Fruit fly (Drosophila melanogaster) whole organism, embryonic: ENCODE data around the gene CG4896.

ENCODE experiments used
- Awh ChIP-seq: fragments of 200-800 bp; sonication (Bioruptor generic); IDR thresholded peaks from 2 replicates; pipeline ENCODE4, ENCODE4 v1.3.6; 2022; ENCODE audit warnings: missing biosample characterization, missing genetic modification characterization
- Bteb2 ChIP-seq: fragments of 200-800 bp; sonication (Bioruptor generic); optimal IDR thresholded peaks from 2 replicates; lab custom pipeline; 2016; ENCODE audit warnings: missing biosample characterization, missing genetic modification characterization
- CG1024 ChIP-seq: fragments of 200-800 bp; sonication (Bioruptor generic); IDR thresholded peaks from 2 replicates; pipeline ENCODE4 v1.3.6; 2022; ENCODE audit warnings: missing biosample characterization, missing genetic modification characterization
- CG10959 ChIP-seq: fragments of 200-800 bp; sonication (Bioruptor generic); IDR thresholded peaks from 2 replicates; pipeline ENCODE4 v1.3.6; 2022; ENCODE audit warnings: missing biosample characterization, missing genetic modification characterization
- CG12071 ChIP-seq: fragments of 200-800 bp; sonication (Bioruptor generic); optimal IDR thresholded peaks from 3 replicates; lab custom pipeline; 2018; ENCODE audit warnings: missing biosample characterization, mild to moderate bottlenecking, missing genetic modification characterization
- CG14965 ChIP-seq: fragments of 200-800 bp; sonication (Bioruptor generic); optimal IDR thresholded peaks from 2 replicates; lab custom pipeline; 2016; ENCODE audit warnings: missing biosample characterization, missing genetic modification characterization, borderline replicate concordance
- CG16815 ChIP-seq: fragments of 200-800 bp; sonication (Bioruptor generic); optimal IDR thresholded peaks from 3 replicates; lab custom pipeline; 2017; ENCODE audit warnings: missing biosample characterization, mild to moderate bottlenecking, missing genetic modification characterization
- CG18476 ChIP-seq: fragments of 200-800 bp; sonication (Bioruptor generic); optimal IDR thresholded peaks from 2 replicates; lab custom pipeline; 2016; ENCODE audit warnings: missing biosample characterization, mild to moderate bottlenecking, missing genetic modification characterization
- CG33213 ChIP-seq: fragments of 200-800 bp; sonication (Bioruptor generic); optimal IDR thresholded peaks from 3 replicates; lab custom pipeline; 2016; ENCODE audit warnings: missing biosample characterization, missing genetic modification characterization
- CG34422 ChIP-seq: fragments of 200-800 bp; sonication (Bioruptor generic); IDR thresholded peaks from 3 replicates; pipeline ENCODE4 v1.3.6; 2022; ENCODE audit warnings: missing biosample characterization, missing genetic modification characterization
- CG43689 ChIP-seq: fragments of 200-800 bp; sonication (Bioruptor generic); IDR thresholded peaks from 2 replicates; pipeline ENCODE4 v1.3.6; 2022; ENCODE audit warnings: missing biosample characterization, missing genetic modification characterization
- CG4854 ChIP-seq: fragments of 200-800 bp; sonication (Bioruptor generic); optimal IDR thresholded peaks from 2 replicates; lab custom pipeline; 2016; ENCODE audit warnings: missing biosample characterization, missing genetic modification characterization, inconsistent platforms
- CG6175 ChIP-seq: fragments of 200-800 bp; sonication (Bioruptor generic); IDR thresholded peaks from 3 replicates; pipeline ENCODE4 v1.3.6; 2022; ENCODE audit warnings: missing biosample characterization, missing genetic modification characterization
- CG6854 ChIP-seq: fragments of 200-800 bp; sonication (Bioruptor generic); optimal IDR thresholded peaks from 3 replicates; lab custom pipeline; 2017; ENCODE audit warnings: missing biosample characterization, mild to moderate bottlenecking, missing genetic modification characterization
- CG7357 ChIP-seq: fragments of 200-800 bp; sonication (Bioruptor generic); IDR thresholded peaks from 3 replicates; pipeline ENCODE4 v1.3.6; 2022; ENCODE audit warnings: missing biosample characterization, missing genetic modification characterization
- CG7786 ChIP-seq: fragments of 200-800 bp; sonication (Bioruptor generic); optimal IDR thresholded peaks from 2 replicates; lab custom pipeline; 2016; ENCODE audit warnings: missing biosample characterization, missing genetic modification characterization
- CG7928 ChIP-seq: fragments of 200-800 bp; sonication (Bioruptor generic); optimal IDR thresholded peaks from 2 replicates; lab custom pipeline; 2017; ENCODE audit warnings: missing biosample characterization, mild to moderate bottlenecking, missing genetic modification characterization
- CG7987 ChIP-seq: fragments of 200-800 bp; sonication (Bioruptor generic); optimal IDR thresholded peaks from 2 replicates; lab custom pipeline; 2018; ENCODE audit warnings: missing biosample characterization, mild to moderate bottlenecking, missing genetic modification characterization, moderate library complexity
- CTCF ChIP-seq: fragments of 200-800 bp; sonication (Bioruptor generic); optimal IDR thresholded peaks from 2 replicates; lab custom pipeline; 2017; ENCODE audit warnings: missing biosample characterization, mild to moderate bottlenecking, missing genetic modification characterization, moderate library complexity
- CkIIα-i1 ChIP-seq: fragments of 200-800 bp; sonication (Bioruptor generic); IDR thresholded peaks from 2 replicates; pipeline ENCODE4 v1.3.6; 2022; ENCODE audit warnings: missing biosample characterization, missing genetic modification characterization
- CoRest ChIP-seq: fragments of 200-800 bp; sonication (Bioruptor generic); optimal IDR thresholded peaks from 3 replicates; lab custom pipeline; 2018; ENCODE audit warnings: missing biosample characterization, mild to moderate bottlenecking, missing genetic modification characterization, moderate library complexity
- CrebB ChIP-seq: fragments of 200-800 bp; sonication (Bioruptor generic); optimal IDR thresholded peaks from 3 replicates; lab custom pipeline; 2018; ENCODE audit warnings: missing biosample characterization, mild to moderate bottlenecking, missing genetic modification characterization
- Doc2 ChIP-seq: fragments of 200-800 bp; sonication (Bioruptor generic); IDR thresholded peaks from 2 replicates; pipeline ENCODE4 v1.3.6; 2022; ENCODE audit warnings: missing biosample characterization, missing genetic modification characterization
- Fer1 ChIP-seq: fragments of 200-800 bp; sonication (Bioruptor generic); optimal IDR thresholded peaks from 2 replicates; lab custom pipeline; 2017; ENCODE audit warnings: missing biosample characterization, mild to moderate bottlenecking, missing genetic modification characterization
- Hey ChIP-seq: fragments of 200-800 bp; sonication (Bioruptor generic); optimal IDR thresholded peaks from 3 replicates; lab custom pipeline; 2018; ENCODE audit warnings: missing biosample characterization, mild to moderate bottlenecking, missing genetic modification characterization
- Nf-YA ChIP-seq: fragments of 200-800 bp; sonication (Bioruptor generic); IDR thresholded peaks from 2 replicates; pipeline ENCODE4 v1.3.6; 2022; ENCODE audit warnings: missing biosample characterization, missing genetic modification characterization
- Opbp ChIP-seq: fragments of 200-800 bp; sonication (Bioruptor generic); IDR thresholded peaks from 3 replicates; pipeline ENCODE4 v1.3.6; 2022; ENCODE audit warnings: missing biosample characterization, missing genetic modification characterization; ENCODE audit not compliant: partially characterized antibody
- PHDP ChIP-seq: fragments of 200-800 bp; sonication (Bioruptor generic); optimal IDR thresholded peaks from 3 replicates; lab custom pipeline; 2018; ENCODE audit warnings: missing biosample characterization, mild to moderate bottlenecking, missing genetic modification characterization, moderate library complexity
- Pdp1 ChIP-seq, 2 experiments: fragments of 200-800 bp; sonication (Bioruptor generic); optimal IDR thresholded peaks; 3 replicates each; lab custom pipeline; 2016; ENCODE audit warnings: missing biosample characterization in 2 of 2, missing genetic modification characterization in 2 of 2, mild to moderate bottlenecking in 1 of 2, moderate library complexity in 1 of 2
- Ptx1 ChIP-seq: fragments of 200-800 bp; sonication (Bioruptor generic); IDR thresholded peaks from 2 replicates; pipeline ENCODE4 v1.3.6; 2022; ENCODE audit warnings: missing biosample characterization, missing genetic modification characterization
- Scr ChIP-seq: fragments of 200-800 bp; sonication (Bioruptor generic); IDR thresholded peaks from 2 replicates; pipeline ENCODE4 v1.3.6; 2022; ENCODE audit warnings: missing biosample characterization, missing genetic modification characterization; ENCODE audit not compliant: partially characterized antibody
- Side ChIP-seq: fragments of 200-800 bp; sonication (Bioruptor generic); optimal IDR thresholded peaks from 2 replicates; lab custom pipeline; 2016; ENCODE audit warnings: missing biosample characterization, missing genetic modification characterization
- Six4 ChIP-seq: fragments of 200-800 bp; sonication (Bioruptor generic); optimal IDR thresholded peaks from 2 replicates; lab custom pipeline; 2016; ENCODE audit warnings: missing biosample characterization, missing genetic modification characterization
- Sry-δ ChIP-seq: fragments of 200-800 bp; sonication (Bioruptor generic); optimal IDR thresholded peaks from 2 replicates; lab custom pipeline; 2016; ENCODE audit warnings: missing biosample characterization, missing genetic modification characterization
- ato ChIP-seq: fragments of 200-800 bp; sonication (Bioruptor generic); IDR thresholded peaks from 2 replicates; pipeline ENCODE4 v1.3.6; 2022; ENCODE audit warnings: missing biosample characterization, missing genetic modification characterization; ENCODE audit not compliant: partially characterized antibody
- bsh ChIP-seq, 2 experiments: fragments of 200-800 bp; sonication (Bioruptor generic); optimal IDR thresholded peaks; 2 replicates each; lab custom pipeline; 2017 to 2018; ENCODE audit warnings: mild to moderate bottlenecking in 2 of 2, missing biosample characterization in 2 of 2, missing genetic modification characterization in 2 of 2, moderate library complexity in 1 of 2
- btn ChIP-seq: fragments of 200-800 bp; sonication (Bioruptor generic); optimal IDR thresholded peaks from 2 replicates; lab custom pipeline; 2016; ENCODE audit warnings: missing biosample characterization, missing genetic modification characterization
- chinmo ChIP-seq: fragments of 200-800 bp; sonication (Bioruptor generic); IDR thresholded peaks from 4 replicates; pipeline ENCODE4 v1.3.6; 2022; ENCODE audit warnings: missing biosample characterization, missing genetic modification characterization; ENCODE audit not compliant: partially characterized antibody
- ci ChIP-seq: fragments of 200-800 bp; sonication (Bioruptor generic); IDR thresholded peaks from 3 replicates; pipeline ENCODE4 v1.3.6; 2022; ENCODE audit warnings: missing biosample characterization, missing genetic modification characterization
- da ChIP-seq: fragments of 200-800 bp; sonication (Bioruptor generic); optimal IDR thresholded peaks from 2 replicates; lab custom pipeline; 2016; ENCODE audit warnings: missing biosample characterization, missing genetic modification characterization
- fd96Cb ChIP-seq: fragments of 200-800 bp; sonication (Bioruptor generic); optimal IDR thresholded peaks from 2 replicates; lab custom pipeline; 2018; ENCODE audit warnings: missing biosample characterization, mild to moderate bottlenecking, missing genetic modification characterization, moderate library complexity
- gce ChIP-seq: fragments of 200-800 bp; sonication (Bioruptor generic); IDR thresholded peaks from 3 replicates; pipeline ENCODE4 v1.3.6; 2022; ENCODE audit warnings: missing biosample characterization, missing genetic modification characterization
- gro ChIP-seq: fragments of 200-800 bp; sonication (Bioruptor generic); optimal IDR thresholded peaks from 2 replicates; lab custom pipeline; 2016; ENCODE audit warnings: missing biosample characterization, missing genetic modification characterization
- her ChIP-seq: fragments of 200-800 bp; sonication (Bioruptor generic); optimal IDR thresholded peaks from 2 replicates; lab custom pipeline; 2016; ENCODE audit warnings: missing biosample characterization, missing genetic modification characterization
- org-1 ChIP-seq: fragments of 200-800 bp; sonication (Bioruptor generic); optimal IDR thresholded peaks from 2 replicates; lab custom pipeline; 2017; ENCODE audit warnings: missing biosample characterization, missing genetic modification characterization
- otp ChIP-seq: fragments of 200-800 bp; sonication (Bioruptor generic); IDR thresholded peaks from 3 replicates; pipeline ENCODE4, ENCODE4 v1.3.6; 2022; ENCODE audit warnings: missing biosample characterization, missing genetic modification characterization
- pho ChIP-seq: fragments of 200-800 bp; sonication (Bioruptor generic); optimal IDR thresholded peaks from 2 replicates; lab custom pipeline; 2016; ENCODE audit warnings: missing biosample characterization, missing genetic modification characterization
- psq ChIP-seq: fragments of 200-800 bp; sonication (Bioruptor generic); optimal IDR thresholded peaks from 2 replicates; lab custom pipeline; 2017; ENCODE audit warnings: missing biosample characterization, missing genetic modification characterization
- tap ChIP-seq: fragments of 200-800 bp; optimal IDR thresholded peaks from 3 replicates; lab custom pipeline; 2019; ENCODE audit warnings: missing biosample characterization, mild to moderate bottlenecking, missing genetic modification characterization, moderate library complexity
- toy ChIP-seq: fragments of 200-800 bp; sonication (Bioruptor generic); IDR thresholded peaks from 2 replicates; pipeline ENCODE4 v1.3.6; 2022; ENCODE audit warnings: missing biosample characterization, missing genetic modification characterization
- trem ChIP-seq: fragments of 200-800 bp; optimal IDR thresholded peaks from 3 replicates; lab custom pipeline; 2019; ENCODE audit warnings: missing biosample characterization, mild to moderate bottlenecking, missing genetic modification characterization, moderate library complexity
- vnd ChIP-seq: fragments of 200-800 bp; sonication (Bioruptor generic); IDR thresholded peaks from 3 replicates; pipeline ENCODE4 v1.3.6; 2022; ENCODE audit warnings: missing biosample characterization, missing genetic modification characterization; ENCODE audit not compliant: partially characterized antibody

Gene CG4896

dm6 chr2L:1150554-1150953 lies 26.9 kb upstream of the CG4896 start, which contains the start of the genes Tfb4 and Vps29 (continued):
- TF ChIP-seq Hey (tag; lab: Kevin White, UChicago) (no peak), Doc2 (GFP tag; lab: Robert Waterston, UW) (no peak), toy (GFP tag; lab: Robert Waterston, UW) (no peak), gro (peak; percentile 18), CkIIα-i1 (no peak), Awh (no peak), CTCF (no peak), da (no peak), Opbp (GFP tag; lab: Robert Waterston, UW) (peak; percentile 94), CG18476 (no peak), org-1 (GFP tag; lab: Kevin White, UChicago) (no peak), btn (GFP tag; lab: Kevin White, UChicago) (no peak), chinmo (GFP tag; lab: Robert Waterston, UW) (peak; percentile 96), CG7928 (GFP tag; lab: Kevin White, UChicago) (no peak), CG7786 (peak; percentile 56), Sry-δ (GFP tag; lab: Kevin White, UChicago) (peak; percentile 94), Six4 (GFP tag; lab: Kevin White, UChicago) (peak; percentile 26), fd96Cb (tag; lab: Kevin White, UChicago) (no peak), CoRest (tag; lab: Kevin White, UChicago) (no peak), CrebB (tag; lab: Kevin White, UChicago) (no peak), CG14965 (GFP tag; lab: Kevin White, UChicago) (no peak), CG12071 (no peak), Side (GFP tag; lab: Kevin White, UChicago) (peak; percentile 63), psq (no peak), Pdp1 (GFP tag; optimal IDR thresholded peaks at IDR 0.05; lab: Kevin White, UChicago) (peak; percentile 53 to 58), Scr (GFP tag; lab: Robert Waterston, UW) (peak; percentile 80), CG43689 (no peak), tap (tag; lab: Kevin White, UChicago) (no peak), CG33213 (GFP tag; lab: Kevin White, UChicago) (peak; percentile 43), otp (no peak), gce (no peak; the same call in 2 of the 3 replicates), CG1024 (GFP tag; lab: Robert Waterston, UW) (0 out of 2 replicates have a peak, but pooled peaks have one; percentile 32), CG6175 (no peak), Ptx1 (GFP tag; lab: Robert Waterston, UW) (no peak), CG4854 (peak; percentile 21), bsh (GFP tag; optimal IDR thresholded peaks at IDR 0.05; lab: Kevin White, UChicago) (peak in 1 of 2 experiments; percentile 28), CG7987 (GFP tag; lab: Kevin White, UChicago) (peak; percentile 44), CG34422 (peak; percentile 68; the same call in 1 of the 3 replicates), CG10959 (GFP tag; lab: Robert Waterston, UW) (no peak), vnd (peak; percentile 93), her (GFP tag; lab: Kevin White, UChicago) (peak; percentile 75), CG6854 (GFP tag; lab: Kevin White, UChicago) (no peak), PHDP (tag; lab: Kevin White, UChicago) (no peak), pho (GFP tag; lab: Kevin White, UChicago) (peak; percentile 20), trem (tag; lab: Kevin White, UChicago) (peak; percentile 61), Fer1 (GFP tag; lab: Kevin White, UChicago) (peak; percentile 46), CG16815 (GFP tag; lab: Kevin White, UChicago) (no peak), ci (peak; percentile 87), Bteb2 (GFP tag; lab: Kevin White, UChicago) (peak; percentile 32), ato (peak; percentile 96), Nf-YA (no peak), CG7357 (no peak)
